Worm (Caenorhabditis elegans): Measurements from ENCODE around the gene ctf-18.

The ctf-18 gene

ce11 chrIV:10110417-10110816, 16.0 kb downstream of the ctf-18 start, which contains the start of gene egl-38:
TSS of gene egl-38 (minus strand) at chrIV:10110517.
- TF ChIP-seq nhr-237 (tag; optimal IDR thresholded peaks at IDR 0.05) (no peak), fkh-4 (tag; optimal IDR thresholded peaks at IDR 0.05; ENCODE audit: borderline replicate concordance) (no peak), tbx-2 (tag; optimal IDR thresholded peaks at IDR 0.05) (no peak), isw-1 (GFP tag; IDR thresholded peaks at IDR 0.05) (no peak), ceh-8 (GFP tag; optimal IDR thresholded peaks at IDR 0.05) (no peak), ceh-82 (tag; optimal IDR thresholded peaks at IDR 0.05) (no peak), mef-2 (tag; optimal IDR thresholded peaks at IDR 0.05) (no peak), lin-39 (tag; optimal IDR thresholded peaks at IDR 0.05) (no peak), zag-1 (tag; optimal IDR thresholded peaks at IDR 0.05) (no peak), mab-9 (GFP tag; IDR thresholded peaks at IDR 0.05) (no peak), efl-1 (optimal IDR thresholded peaks at IDR 0.05) (no peak), efl-1 (GFP tag; optimal IDR thresholded peaks at IDR 0.05 in 1 of 2) (no peak), pqm-1 (tag; optimal IDR thresholded peaks at IDR 0.05) (no peak), lin-13 (GFP tag; optimal IDR thresholded peaks at IDR 0.05) (no peak), nhr-76 (tag; optimal IDR thresholded peaks at IDR 0.05) (no peak), mep-1 (tag; optimal IDR thresholded peaks at IDR 0.05) (no peak), snu-23 (GFP tag; optimal IDR thresholded peaks at IDR 0.05) (no peak), fkh-8 (tag; optimal IDR thresholded peaks at IDR 0.05) (no peak), C04F5.9 (tag; optimal IDR thresholded peaks at IDR 0.05) (no peak)

- TF ChIP-seq lin-35 (GFP tag; optimal IDR thresholded peaks at IDR 0.05) (peak in 1 of 2 experiments; percentile 45), dsc-1 (tag; optimal IDR thresholded peaks at IDR 0.05) (no peak), ceh-88 (GFP tag; IDR thresholded peaks at IDR 0.05) (no peak), efl-1 (optimal IDR thresholded peaks at IDR 0.05) (peak; percentile 16 to 36), efl-1 (GFP tag; optimal IDR thresholded peaks at IDR 0.05 in 1 of 2) (peak in 1 of 2 experiments; percentile 57), nhr-76 (tag; optimal IDR thresholded peaks at IDR 0.05) (no peak), skn-1 (tag; optimal IDR thresholded peaks at IDR 0.05) (no peak), dpl-1 (GFP tag; optimal IDR thresholded peaks at IDR 0.05) (peak in 1 of 3 experiments; percentile 26), blmp-1 (tag; optimal IDR thresholded peaks at IDR 0.05) (peak; percentile 22), zag-1 (tag; optimal IDR thresholded peaks at IDR 0.05) (no peak), rnt-1 (tag; optimal IDR thresholded peaks at IDR 0.05) (peak; percentile 1), ces-1 (GFP tag; optimal IDR thresholded peaks at IDR 0.05) (no peak)
Measured at ce11 chrIV:10096881-10097280, 29.6 kb downstream of the ctf-18 start, which contains the start of gene dis-3. TSS of gene dis-3 (plus strand) at chrIV:10097202.

- no peak for TF ChIP-seq vab-15 (tag; optimal IDR thresholded peaks at IDR 0.05)
Measured at ce11 chrIV:10095171-10095570, 31.3 kb downstream of the ctf-18 start, which contains the start of the genes C04G2.5 and msp-36. TSS of gene C04G2.5 (minus strand) at chrIV:10095271. TSS of gene msp-36 (plus strand) at chrIV:10095433.

ce11 chrIV:10090358-10090757, 36.1 kb downstream of the ctf-18 start, which contains the start of gene ttbk-5:
TSS of gene ttbk-5 (plus strand) at chrIV:10090658.
- TF ChIP-seq C04F5.9 (tag; optimal IDR thresholded peaks at IDR 0.05) (no peak), sptf-1 (tag; optimal IDR thresholded peaks at IDR 0.05) (no peak), fkh-4 (tag; optimal IDR thresholded peaks at IDR 0.05; ENCODE audit: borderline replicate concordance) (no peak), skn-1 (tag; optimal IDR thresholded peaks at IDR 0.05) (no peak), dpl-1 (GFP tag; optimal IDR thresholded peaks at IDR 0.05) (no peak), irx-1 (tag; optimal IDR thresholded peaks at IDR 0.05) (no peak), lin-35 (GFP tag; optimal IDR thresholded peaks at IDR 0.05) (no peak), jun-1 (tag; optimal IDR thresholded peaks at IDR 0.05) (no peak), nhr-12 (tag; optimal IDR thresholded peaks at IDR 0.05) (no peak), mab-9 (GFP tag; IDR thresholded peaks at IDR 0.05) (no peak), nhr-77 (tag; optimal IDR thresholded peaks at IDR 0.05) (no peak), grh-1 (GFP tag; IDR thresholded peaks at IDR 0.05) (no peak), unc-86 (tag; optimal IDR thresholded peaks at IDR 0.05) (no peak), ets-5 (GFP tag; IDR thresholded peaks at IDR 0.05) (no peak), fos-1 (tag; optimal IDR thresholded peaks at IDR 0.05) (no peak), mef-2 (tag; optimal IDR thresholded peaks at IDR 0.05) (no peak), nhr-20 (tag; optimal IDR thresholded peaks at IDR 0.05) (no peak), nhr-19 (GFP tag; conservative IDR thresholded peaks at IDR 0.05) (no peak), vab-15 (tag; optimal IDR thresholded peaks at IDR 0.05) (no peak), ztf-4 (tag; optimal IDR thresholded peaks at IDR 0.05) (no peak)
